Worm (Caenorhabditis elegans) whole organism, early embryonic: Measurements from ENCODE around the gene W03G11.2.

Source experiments
- B0310.2 ChIP-seq: sonication (generic microtip); optimal IDR thresholded peaks from 2 replicates; lab custom pipeline; 2016; ENCODE audit warnings: mild to moderate bottlenecking, missing genetic modification characterization, missing compliant biosample characterization
- F13C5.2 ChIP-seq: sonication (generic microtip); optimal IDR thresholded peaks from 2 replicates; lab custom pipeline; 2017; ENCODE audit warnings: mild to moderate bottlenecking, missing genetic modification characterization, inconsistent platforms, missing compliant biosample characterization
- ama-1 ChIP-seq: fragments of 150-350 bp; optimal IDR thresholded peaks from 2 replicates; lab custom pipeline; 2014
- ceh-13 ChIP-seq: fragments of 200-800 bp; sonication (Bioruptor generic); optimal IDR thresholded peaks from 2 replicates; lab custom pipeline; 2018; ENCODE audit warnings: mild to moderate bottlenecking, missing genetic modification characterization, missing compliant biosample characterization
- ceh-36 ChIP-seq: sonication (generic microtip); optimal IDR thresholded peaks from 2 replicates; lab custom pipeline; 2016; ENCODE audit warnings: missing genetic modification characterization, inconsistent platforms, missing compliant biosample characterization
- flt-1 ChIP-seq: fragments of 200-800 bp; sonication (Bioruptor generic); IDR thresholded peaks from 2 replicates; pipeline ENCODE4 v1.3.6; 2022; ENCODE audit warnings: missing genetic modification characterization, missing compliant biosample characterization
- scrt-1 ChIP-seq: fragments of 200-800 bp; sonication (Bioruptor generic); IDR thresholded peaks from 2 replicates; pipeline ENCODE4 v1.3.6; 2022; ENCODE audit warnings: missing genetic modification characterization, missing compliant biosample characterization
- tbx-37 ChIP-seq: fragments of 200-800 bp; sonication (Bioruptor generic); conservative IDR thresholded peaks from 2 replicates; pipeline ENCODE4 v1.3.6; 2022; ENCODE audit warnings: missing genetic modification reagents, missing genetic modification characterization, missing compliant biosample characterization
- tra-4 ChIP-seq: sonication (generic microtip); optimal IDR thresholded peaks from 2 replicates; lab custom pipeline; 2017; ENCODE audit warnings: missing genetic modification characterization, missing compliant biosample characterization

DNA sequence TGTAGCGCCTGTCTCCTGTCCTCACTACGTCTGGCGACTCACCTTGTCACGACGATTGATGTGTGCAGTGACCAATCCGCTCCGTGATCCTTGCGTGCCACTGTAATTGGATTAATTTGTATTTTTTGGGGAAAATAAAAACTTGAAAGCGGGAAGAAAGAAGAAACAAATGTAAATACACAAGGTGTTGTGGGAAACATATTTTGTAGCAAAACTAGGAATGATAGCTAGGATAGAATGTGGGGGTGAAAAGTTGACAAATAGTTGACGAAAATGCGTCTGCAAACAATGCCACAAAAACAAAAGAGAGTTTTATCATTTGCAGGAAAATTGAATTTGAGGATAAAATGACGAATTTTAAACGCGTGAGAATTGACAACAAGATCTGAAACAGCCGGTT, 51.4 kb downstream of the W03G11.2 start, which contains the start of gene B0198.3:
- no peak for TF ChIP-seq F13C5.2 (tag; lab: Kevin White, UChicago)
- TF ChIP-seq B0310.2: no peak
- no peak for TF ChIP-seq ama-1 (lab: Kevin White, UChicago)
- TF ChIP-seq scrt-1 (GFP tag; lab: Robert Waterston, UW): no peak
- TF ChIP-seq flt-1 (GFP tag; lab: Robert Waterston, UW): no peak
- TF ChIP-seq ceh-13 (GFP tag; lab: Kevin White, UChicago): no peak
- no peak for TF ChIP-seq tra-4 (tag; lab: Kevin White, UChicago)
- TF ChIP-seq ceh-36 (tag; lab: Kevin White, UChicago): no peak
- TF ChIP-seq tbx-37 (GFP tag; lab: Robert Waterston, UW): no peak
